Fruit fly (Drosophila melanogaster) whole organism: ENCODE data around the gene CG5196.

Source experiments
- CG8478 ChIP-seq: fragments of >200 bp; optimal IDR thresholded peaks from 2 replicates; lab custom pipeline; 2018; ENCODE audit warnings: inconsistent platforms
- Dll ChIP-seq: fragments of >200 bp; optimal IDR thresholded peaks from 2 replicates; lab custom pipeline; 2017
- EcR ChIP-seq, 2 experiments: fragments of >200 bp; optimal IDR thresholded peaks; 2 replicates each; lab custom pipeline; 2017; ENCODE audit warnings: missing biosample characterization in 2 of 2, missing genetic modification characterization in 2 of 2, missing genetic modification reagents in 2 of 2
- pan ChIP-seq: fragments of >200 bp; optimal IDR thresholded peaks from 2 replicates; lab custom pipeline; 2017
- psq ChIP-seq: fragments of >200 bp; optimal IDR thresholded peaks from 2 replicates; lab custom pipeline; 2017
- usp ChIP-seq: fragments of >200 bp; optimal IDR thresholded peaks from 2 replicates; lab custom pipeline; 2017; ENCODE audit warnings: missing biosample characterization, missing genetic modification characterization, mixed read lengths

The CG5196 gene

dm6 chr3R:12449617-12450242 is 41.6 kb downstream of the CG5196 start:
- no peak for TF ChIP-seq Dll (lab: Kevin White, UChicago)
- no peak for TF ChIP-seq psq (lab: Kevin White, UChicago)
- no peak for TF ChIP-seq pan (lab: Kevin White, UChicago)
- no peak for TF ChIP-seq CG8478 (lab: Kevin White, UChicago)

DNA sequence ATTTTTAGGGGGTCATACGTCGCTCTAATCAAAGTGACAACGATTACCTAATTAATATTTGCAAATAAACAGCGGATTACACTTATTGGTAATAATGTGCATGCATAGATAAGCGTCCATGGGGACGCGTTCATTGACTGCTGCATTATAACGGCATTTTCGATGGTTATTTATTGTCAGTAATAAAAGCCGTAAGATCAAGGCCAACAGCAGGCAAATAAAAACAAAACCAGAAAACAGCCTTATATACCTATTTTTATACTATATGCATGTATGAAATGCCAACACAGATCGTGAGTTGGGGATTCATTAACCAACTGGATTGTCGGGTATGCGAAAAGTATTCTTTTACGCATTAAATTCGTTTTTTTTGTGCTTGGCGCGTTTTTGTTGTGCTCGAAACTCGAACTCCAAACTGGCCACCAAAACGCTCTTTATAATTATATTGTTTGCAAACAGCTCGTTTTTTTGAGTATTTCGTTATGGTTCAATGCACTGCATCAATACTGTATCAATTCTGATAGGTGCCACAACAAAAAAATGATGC is 42.7 kb downstream of the CG5196 start:
- TF ChIP-seq CG8478 (lab: Kevin White, UChicago) (no peak), EcR (GFP tag; optimal IDR thresholded peaks at IDR 0.05; lab: Kevin White, UChicago) (no peak), pan (lab: Kevin White, UChicago) (no peak), usp (GFP tag; lab: Kevin White, UChicago) (no peak), psq (lab: Kevin White, UChicago) (no peak), Dll (lab: Kevin White, UChicago) (no peak)

DNA sequence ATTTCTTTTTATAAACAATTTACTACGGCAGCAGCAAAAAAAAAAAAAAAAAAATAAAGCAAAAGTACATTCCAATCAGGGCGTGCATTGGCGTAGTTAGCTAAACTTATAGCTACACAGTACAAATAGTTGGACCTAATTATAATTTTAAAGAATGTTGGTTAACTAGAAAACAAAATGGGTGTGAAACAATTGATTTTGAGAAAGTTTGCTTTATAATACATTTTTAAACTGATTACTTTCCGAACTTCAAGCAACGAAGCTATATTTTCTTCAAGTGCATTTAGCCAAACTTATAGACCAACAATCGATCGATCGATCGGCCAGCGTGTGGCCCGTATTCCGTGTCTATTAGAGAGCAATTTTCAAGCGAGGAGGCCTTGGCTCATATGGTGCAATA is 43.3 kb downstream of the CG5196 start:
- TF ChIP-seq psq (lab: Kevin White, UChicago) = no peak

DNA sequence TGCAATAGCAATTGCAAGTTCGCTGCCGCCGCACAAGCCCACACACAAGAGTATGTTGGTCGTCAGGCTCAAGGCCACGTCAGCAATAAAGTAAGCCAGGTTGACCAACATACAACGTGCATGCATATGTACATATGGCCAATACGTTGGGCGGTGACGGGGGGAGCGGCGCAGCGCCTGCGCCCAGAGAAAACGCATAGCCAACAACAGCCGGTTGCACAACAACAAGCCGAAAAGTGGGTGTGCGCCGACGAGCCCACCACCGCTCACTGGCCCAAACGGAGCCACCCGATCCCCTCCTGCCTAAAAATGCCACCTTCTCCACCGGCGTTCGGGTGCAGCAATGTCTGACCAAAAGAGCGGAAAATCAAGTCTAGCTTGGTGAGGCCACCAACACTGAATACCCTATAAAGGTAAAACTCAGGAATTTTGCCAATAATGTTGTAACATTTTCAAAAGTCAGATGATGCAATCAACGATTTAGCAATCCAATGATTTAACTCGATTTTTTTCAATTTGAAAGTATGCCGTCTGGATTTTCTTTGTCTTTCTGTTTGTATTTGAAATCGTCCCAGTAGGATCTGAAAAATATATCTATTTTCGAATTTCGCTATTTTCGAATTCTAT is 43.9 kb downstream of the CG5196 start, which contains the start of gene CG5509:
CG5509 (plus strand) TSS at position 577 of the 627 bp plus-strand sequence.
- no peak for TF ChIP-seq EcR (GFP tag; optimal IDR thresholded peaks at IDR 0.05; lab: Kevin White, UChicago)
- TF ChIP-seq usp (GFP tag; lab: Kevin White, UChicago) = no peak
- TF ChIP-seq CG8478 (lab: Kevin White, UChicago) = no peak
- TF ChIP-seq pan (lab: Kevin White, UChicago) = no peak
- no peak for TF ChIP-seq psq (lab: Kevin White, UChicago)
- no peak for TF ChIP-seq Dll (lab: Kevin White, UChicago)

DNA sequence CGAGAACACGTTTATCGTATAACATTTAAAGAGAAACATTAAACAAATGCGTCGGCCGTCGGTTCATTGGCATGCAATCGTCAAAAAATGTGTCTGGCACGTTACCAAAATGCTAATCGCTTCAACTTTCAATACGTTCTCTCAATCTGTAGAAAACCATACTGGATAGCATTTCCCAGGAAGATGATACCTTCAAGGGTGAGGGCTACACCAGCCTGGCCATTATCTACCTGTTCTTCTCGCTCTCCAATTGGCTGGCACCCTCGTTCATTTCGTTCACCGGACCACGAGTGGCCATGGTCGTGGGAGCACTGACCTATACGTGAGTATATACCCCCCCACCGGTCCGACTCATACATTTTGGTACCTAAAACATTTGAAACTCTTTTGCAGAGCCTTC is 46.4 kb downstream of the CG5196 start:
- TF ChIP-seq EcR (GFP tag; optimal IDR thresholded peaks at IDR 0.05; lab: Kevin White, UChicago) (no peak), Dll (lab: Kevin White, UChicago) (no peak), pan (lab: Kevin White, UChicago) (no peak), CG8478 (lab: Kevin White, UChicago) (no peak), usp (GFP tag; lab: Kevin White, UChicago) (no peak), psq (lab: Kevin White, UChicago) (no peak)

DNA sequence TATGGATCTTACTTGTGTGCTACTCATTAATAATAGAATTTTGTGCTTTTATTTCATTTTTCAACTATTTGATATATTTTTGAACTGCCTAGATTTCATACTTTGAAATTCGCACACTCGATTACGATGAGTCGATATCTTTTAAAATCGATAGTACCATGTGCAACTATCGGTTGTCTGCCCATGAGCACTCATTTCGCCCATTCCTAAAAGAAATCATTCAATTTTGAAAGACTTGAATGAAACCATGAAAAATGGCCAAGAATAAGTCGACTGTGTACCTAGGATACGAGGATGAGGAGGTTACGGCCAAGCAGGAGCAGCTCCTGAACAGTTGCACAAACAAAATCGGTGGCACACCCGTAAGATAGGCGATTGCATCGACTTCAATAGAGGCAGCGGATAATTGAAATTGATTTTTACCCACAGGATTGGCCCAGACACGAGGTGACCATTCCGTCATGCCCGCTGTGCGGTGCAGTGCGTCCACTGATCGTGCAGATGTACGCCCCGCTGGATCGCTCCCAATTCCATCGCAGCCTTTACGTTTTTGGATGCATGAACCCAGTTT is 48.3 kb downstream of the CG5196 start, which contains the start of gene trus:
trus (plus strand) TSS at position 204 of the 571 bp plus-strand sequence.
- no peak for TF ChIP-seq EcR (GFP tag; optimal IDR thresholded peaks at IDR 0.05; lab: Kevin White, UChicago)
- no peak for TF ChIP-seq Dll (lab: Kevin White, UChicago)
- TF ChIP-seq usp (GFP tag; lab: Kevin White, UChicago) = no peak
- no peak for TF ChIP-seq pan (lab: Kevin White, UChicago)
- TF ChIP-seq psq (lab: Kevin White, UChicago) = no peak
- TF ChIP-seq CG8478 (lab: Kevin White, UChicago) = no peak

DNA sequence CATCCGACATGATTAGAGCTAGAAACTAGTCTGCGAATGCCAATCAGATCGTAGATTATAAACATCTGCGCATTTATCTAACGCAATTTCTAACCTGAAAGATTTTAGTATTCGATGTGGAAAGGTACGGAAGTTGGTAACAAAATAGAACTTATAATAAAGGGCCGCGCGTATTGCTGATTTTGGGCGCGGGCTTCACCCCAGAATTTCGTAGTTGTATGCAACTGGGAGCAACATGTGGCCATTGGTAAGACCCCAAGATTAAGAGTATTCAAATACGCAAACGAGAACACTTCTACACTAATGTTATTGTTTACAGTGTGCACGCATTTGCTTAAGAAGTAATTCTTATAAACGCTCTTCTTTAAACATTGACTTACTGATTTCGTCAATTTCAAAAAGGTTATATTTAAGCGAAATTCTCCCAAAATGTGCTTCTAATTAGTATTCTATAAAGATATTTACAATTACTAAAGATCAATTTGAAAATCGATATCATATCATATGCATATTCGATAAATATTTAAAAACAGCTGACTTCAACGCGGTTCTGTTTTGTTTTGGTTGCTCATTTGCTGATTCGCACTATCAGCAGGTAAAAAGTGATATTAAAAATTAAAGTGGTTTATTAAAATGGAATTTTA is 51.9 kb downstream of the CG5196 start, which contains the start of the genes CG5961 and Polr3C:
CG5961 (minus strand) TSS at position 416 of the 644 bp plus-strand sequence.
Polr3C (plus strand) TSS at position 536 of the 644 bp plus-strand sequence.
- no peak for TF ChIP-seq pan (lab: Kevin White, UChicago)
- no peak for TF ChIP-seq EcR (GFP tag; optimal IDR thresholded peaks at IDR 0.05; lab: Kevin White, UChicago)
- no peak for TF ChIP-seq psq (lab: Kevin White, UChicago)
- no peak for TF ChIP-seq usp (GFP tag; lab: Kevin White, UChicago)
- TF ChIP-seq CG8478 (lab: Kevin White, UChicago) = no peak
- no peak for TF ChIP-seq Dll (lab: Kevin White, UChicago)
